Fruit fly (Drosophila melanogaster): ENCODE results near the gene CG15014.

CG15014 gene

dm6 chr3L:4353657-4354075 lies 31.6 kb upstream of the CG15014 start (continued):
- TF ChIP-seq Hr38 (GFP tag; optimal IDR thresholded peaks at IDR 0.05) (no peak), CG8632 (GFP tag; optimal IDR thresholded peaks at IDR 0.05) (peak; percentile 43), Lpt (GFP tag; optimal IDR thresholded peaks at IDR 0.05) (no peak), Sox14 (GFP tag; optimal IDR thresholded peaks at IDR 0.05) (peak; percentile 1), CG7368 (GFP tag; optimal IDR thresholded peaks at IDR 0.05) (no peak), Eip75B (GFP tag; optimal IDR thresholded peaks at IDR 0.05) (peak; percentile 4), CG9139 (GFP tag; optimal IDR thresholded peaks at IDR 0.05) (no peak), ss (GFP tag; optimal IDR thresholded peaks at IDR 0.05) (peak in 1 of 2 experiments; percentile 29), CG32006 (GFP tag; optimal IDR thresholded peaks at IDR 0.05) (peak; percentile 49), CG4318 (GFP tag; optimal IDR thresholded peaks at IDR 0.05) (peak; percentile 14), CG10631 (GFP tag; optimal IDR thresholded peaks at IDR 0.05) (peak; percentile 67), Smox (GFP tag; optimal IDR thresholded peaks at IDR 0.05) (peak; percentile 7), Met (GFP tag; optimal IDR thresholded peaks at IDR 0.05) (peak; percentile 44), CG8319 (GFP tag; optimal IDR thresholded peaks at IDR 0.05) (no peak), CG10669 (GFP tag; optimal IDR thresholded peaks at IDR 0.05) (peak; percentile 14), Sox15 (GFP tag; optimal IDR thresholded peaks at IDR 0.05) (no peak), vri (GFP tag; optimal IDR thresholded peaks at IDR 0.05) (peak; percentile 52), CG34406 (GFP tag; optimal IDR thresholded peaks at IDR 0.05) (peak; percentile 19)

dm6 chr3L:4352649-4353048 lies 30.6 kb upstream of the CG15014 start:
- TF ChIP-seq Ets21C (GFP tag; optimal IDR thresholded peaks at IDR 0.05) (no peak), svp (GFP tag) (peak; percentile 63)

- TF ChIP-seq fd59A (GFP tag; optimal IDR thresholded peaks at IDR 0.05) (no peak), dac (GFP tag; optimal IDR thresholded peaks at IDR 0.05) (no peak), CG6792 (GFP tag; optimal IDR thresholded peaks at IDR 0.05) (no peak), svp (GFP tag) (no peak), CG10631 (GFP tag; optimal IDR thresholded peaks at IDR 0.05) (no peak), Sox15 (GFP tag; optimal IDR thresholded peaks at IDR 0.05) (no peak), CG8319 (GFP tag; optimal IDR thresholded peaks at IDR 0.05) (no peak), dsx (GFP tag; optimal IDR thresholded peaks at IDR 0.05; ENCODE audit: poor library complexity, severe bottlenecking) (peak; percentile 92), CG6276 (GFP tag; optimal IDR thresholded peaks at IDR 0.05) (no peak), Met (GFP tag; optimal IDR thresholded peaks at IDR 0.05) (no peak), CG11762 (GFP tag; optimal IDR thresholded peaks at IDR 0.05; ENCODE audit: insufficient read depth) (no peak), Hr4 (GFP tag; optimal IDR thresholded peaks at IDR 0.05) (no peak), topi (GFP tag; optimal IDR thresholded peaks at IDR 0.05) (no peak), CG34406 (GFP tag; optimal IDR thresholded peaks at IDR 0.05) (no peak), pdm3 (GFP tag; optimal IDR thresholded peaks at IDR 0.05) (no peak), Gug (GFP tag; IDR thresholded peaks at IDR 0.05) (0 out of 2 replicates have a peak, but pooled peaks have one; percentile 1), CG16779 (tag; optimal IDR thresholded peaks at IDR 0.05) (no peak)
These were observed 29.9 kb upstream of the CG15014 start for dm6 chr3L:4352009-4352408.

dm6 chr3L:4349314-4349713 lies 27.3 kb upstream of the CG15014 start:
- 0 out of 3 replicates have a peak, but pooled peaks have one; percentile 35 for TF ChIP-seq CG6163 (GFP tag; IDR thresholded peaks at IDR 0.05)
- TF ChIP-seq ss (GFP tag; optimal IDR thresholded peaks at IDR 0.05): peak in 1 of 2 experiments; percentile 34
- no peak for TF ChIP-seq CG7368 (GFP tag; optimal IDR thresholded peaks at IDR 0.05)
- TF ChIP-seq dsx (GFP tag; optimal IDR thresholded peaks at IDR 0.05; ENCODE audit: poor library complexity, severe bottlenecking): peak; percentile 78
- peak; percentile 60 for TF ChIP-seq CG1621 (tag; optimal IDR thresholded peaks at IDR 0.05)

dm6 chr3L:4348839-4349238 lies 26.8 kb upstream of the CG15014 start:
- peak; percentile 35 for TF ChIP-seq CG32006 (GFP tag; optimal IDR thresholded peaks at IDR 0.05)
- TF ChIP-seq Gug (GFP tag; IDR thresholded peaks at IDR 0.05): no peak
- TF ChIP-seq Eip93F (GFP tag; optimal IDR thresholded peaks at IDR 0.05): no peak
- TF ChIP-seq Eip78C (GFP tag): peak; percentile 60

All from whole organism, prepupa.